Worm (Caenorhabditis elegans): ENCODE results near the gene B0348.10.

DNA sequence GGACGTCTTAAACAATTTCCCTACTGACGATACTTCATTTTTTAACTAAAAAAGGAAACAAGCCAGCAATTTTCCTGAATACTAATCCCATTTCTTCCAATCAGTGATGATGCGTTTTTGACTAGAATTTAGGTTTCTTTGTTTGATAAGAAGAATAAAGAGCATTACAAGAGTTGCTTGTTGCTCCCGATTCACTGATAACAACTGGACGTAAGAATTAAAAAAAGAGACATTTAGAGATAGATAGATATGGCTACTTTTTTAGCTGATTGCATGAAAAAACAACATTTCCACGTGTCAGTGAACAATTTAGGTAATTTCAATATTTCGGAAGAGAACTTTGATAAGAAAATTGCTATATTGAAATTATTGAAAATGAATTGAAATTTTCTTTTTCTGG is 13.3 kb upstream of the B0348.10 start:
- TF ChIP-seq F57A8.1 (GFP tag; optimal IDR thresholded peaks at IDR 0.05) (no peak), attf-5 (GFP tag; optimal IDR thresholded peaks at IDR 0.05) (no peak), xnd-1 (tag; optimal IDR thresholded peaks at IDR 0.05) (no peak), B0261.1 (tag; optimal IDR thresholded peaks at IDR 0.05) (no peak), pbrm-1 (GFP tag; IDR thresholded peaks at IDR 0.05) (no peak)

Data from whole organism, young adult.